Worm (Caenorhabditis elegans) whole organism, L1 larva: ENCODE data around the gene klf-1.

Source experiments
- C34B4.2 ChIP-seq: sonication (generic microtip); optimal IDR thresholded peaks from 2 replicates; lab custom pipeline; 2017; ENCODE audit warnings: mild to moderate bottlenecking, missing genetic modification characterization, missing compliant biosample characterization
- ceh-8 ChIP-seq: fragments of 200-800 bp; sonication (Bioruptor generic); optimal IDR thresholded peaks from 2 replicates; lab custom pipeline; 2018; ENCODE audit warnings: mild to moderate bottlenecking, missing genetic modification characterization, moderate library complexity, missing compliant biosample characterization
- ceh-82 ChIP-seq, 3 experiments: fragments of 150-350 bp in 1 of 3; sonication (generic microtip) in 2 of 3; optimal IDR thresholded peaks; 2 replicates each; lab custom pipeline; 2014 to 2017; ENCODE audit warnings: missing biosample characterization in 3 of 3, missing genetic modification characterization in 3 of 3
- ceh-90 ChIP-seq: sonication (generic microtip); optimal IDR thresholded peaks from 2 replicates; lab custom pipeline; 2016; ENCODE audit warnings: missing genetic modification characterization, missing compliant biosample characterization
- dpl-1 ChIP-seq, 3 experiments: fragments of 150-350 bp in 2 of 3; sonication (generic microtip) in 1 of 3; optimal IDR thresholded peaks; 2 replicates each; lab custom pipeline; 2014 to 2017; ENCODE audit warnings: missing biosample characterization in 3 of 3, missing genetic modification characterization in 3 of 3, missing genetic modification reagents in 3 of 3
- dsc-1 ChIP-seq: sonication (generic microtip); optimal IDR thresholded peaks from 2 replicates; lab custom pipeline; 2016; ENCODE audit warnings: mild to moderate bottlenecking, missing genetic modification characterization, missing compliant biosample characterization
- efl-1 ChIP-seq, 4 experiments: fragments of 150-350 bp; optimal IDR thresholded peaks in 3 of 4; peaks in 1 of 4; 1 replicate in 1 of 4; 2 replicates in 3 of 4; lab custom pipeline; 2014; ENCODE audit warnings: missing biosample characterization in 2 of 4, missing genetic modification characterization in 2 of 4, missing genetic modification reagents in 2 of 4
- fkh-10 ChIP-seq: sonication (generic microtip); optimal IDR thresholded peaks from 2 replicates; lab custom pipeline; 2017; ENCODE audit warnings: missing biosample characterization, missing genetic modification reagents, missing genetic modification characterization
- fkh-8 ChIP-seq: sonication (generic microtip); optimal IDR thresholded peaks from 2 replicates; lab custom pipeline; 2016; ENCODE audit warnings: mild to moderate bottlenecking, missing genetic modification characterization, missing compliant biosample characterization
- hlh-4 ChIP-seq: sonication (generic microtip); optimal IDR thresholded peaks from 2 replicates; lab custom pipeline; 2016; ENCODE audit warnings: mild to moderate bottlenecking, missing genetic modification characterization, missing compliant biosample characterization
- irx-1 ChIP-seq: sonication (generic microtip); optimal IDR thresholded peaks from 2 replicates; lab custom pipeline; 2016; ENCODE audit warnings: missing genetic modification characterization, missing compliant biosample characterization
- lin-14 ChIP-seq: fragments of 200-800 bp; sonication (Bioruptor generic); optimal IDR thresholded peaks from 2 replicates; lab custom pipeline; 2018; ENCODE audit warnings: mild to moderate bottlenecking, missing genetic modification characterization, moderate library complexity, missing compliant biosample characterization
- lin-15B ChIP-seq: fragments of 150-350 bp; sonication (generic microtip); optimal IDR thresholded peaks from 3 replicates; lab custom pipeline; 2014; ENCODE audit warnings: missing biosample characterization, missing genetic modification characterization
- lin-35 ChIP-seq, 2 experiments: fragments of 150-350 bp; optimal IDR thresholded peaks; 2 replicates each; lab custom pipeline; 2014; ENCODE audit warnings: missing biosample characterization in 2 of 2, missing genetic modification characterization in 2 of 2, missing genetic modification reagents in 2 of 2
- mab-9 ChIP-seq: fragments of 200-800 bp; sonication (Bioruptor generic); IDR thresholded peaks from 2 replicates; pipeline ENCODE4 v1.3.6; 2022; ENCODE audit warnings: missing genetic modification reagents, missing genetic modification characterization, missing compliant biosample characterization
- mef-2 ChIP-seq: fragments of 150-350 bp; optimal IDR thresholded peaks from 2 replicates; lab custom pipeline; 2014; ENCODE audit warnings: missing biosample characterization, missing genetic modification characterization
- nhr-12 ChIP-seq: sonication (generic microtip); optimal IDR thresholded peaks from 2 replicates; lab custom pipeline; 2017; ENCODE audit warnings: missing biosample characterization, missing genetic modification characterization
- nhr-20 ChIP-seq: sonication (generic microtip); optimal IDR thresholded peaks from 2 replicates; lab custom pipeline; 2016; ENCODE audit warnings: mild to moderate bottlenecking, missing genetic modification characterization, missing compliant biosample characterization
- nhr-85 ChIP-seq: sonication (generic microtip); peaks from one replicate; lab custom pipeline; 2016; ENCODE audit warnings: missing genetic modification characterization, inconsistent platforms, missing compliant biosample characterization
- pax-3 ChIP-seq: fragments of 200-800 bp; sonication (Bioruptor generic); optimal IDR thresholded peaks from 2 replicates; lab custom pipeline; 2018; ENCODE audit warnings: mild to moderate bottlenecking, missing genetic modification characterization, moderate library complexity, missing compliant biosample characterization
- unc-86 ChIP-seq: sonication (generic microtip); optimal IDR thresholded peaks from 2 replicates; lab custom pipeline; 2016; ENCODE audit warnings: missing genetic modification characterization, missing compliant biosample characterization
- xbp-1 ChIP-seq: sonication (generic microtip); optimal IDR thresholded peaks from 2 replicates; lab custom pipeline; 2016; ENCODE audit warnings: missing genetic modification characterization, missing compliant biosample characterization
- ztf-11 ChIP-seq, 2 experiments: sonication (generic microtip); optimal IDR thresholded peaks; 2 replicates each; lab custom pipeline; 2016 to 2017; ENCODE audit warnings: missing genetic modification characterization in 2 of 2, missing biosample characterization in 1 of 2, missing compliant biosample characterization in 1 of 2

The klf-1 gene

DNA sequence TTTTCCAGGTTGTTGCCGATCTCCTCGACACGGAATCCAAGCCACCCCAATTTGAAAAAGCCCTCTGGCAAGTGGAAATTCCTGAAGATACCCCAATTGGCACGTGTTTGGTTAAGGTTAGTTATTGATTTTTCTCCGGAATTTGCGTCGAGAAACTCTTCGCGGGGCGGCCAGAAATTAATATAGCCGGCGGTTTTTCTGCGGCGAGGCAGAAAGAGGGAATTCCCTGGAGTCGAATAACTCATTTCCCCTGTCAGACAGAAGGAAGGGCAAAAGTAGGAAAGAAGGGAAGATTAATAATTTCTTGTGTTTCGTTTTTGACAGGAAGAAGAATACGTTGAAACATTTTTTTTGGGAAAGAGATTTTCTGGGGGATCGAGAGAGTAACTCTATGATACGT lies 44.0 kb downstream of the klf-1 start:
- TF ChIP-seq pax-3 (tag; lab: Kevin White, UChicago) (no peak), nhr-85 (tag; lab: Kevin White, UChicago) (no peak), irx-1 (tag; lab: Kevin White, UChicago) (no peak), mef-2 (tag; lab: Kevin White, UChicago) (no peak), xbp-1 (tag; lab: Kevin White, UChicago) (no peak), C34B4.2 (tag; lab: Kevin White, UChicago) (no peak), lin-35 (GFP tag; optimal IDR thresholded peaks at IDR 0.05; lab: Kevin White, UChicago) (no peak), lin-15B (tag; lab: Kevin White, UChicago) (no peak), dpl-1 (GFP tag; optimal IDR thresholded peaks at IDR 0.05; lab: Kevin White, UChicago) (no peak), unc-86 (tag; lab: Kevin White, UChicago) (no peak), ztf-11 (tag; optimal IDR thresholded peaks at IDR 0.05; lab: Kevin White, UChicago) (no peak), nhr-12 (tag; lab: Kevin White, UChicago) (no peak), mab-9 (GFP tag; lab: Robert Waterston, UW) (no peak), fkh-10 (GFP tag; lab: Kevin White, UChicago) (no peak), ceh-8 (GFP tag; lab: Kevin White, UChicago) (no peak), ceh-90 (tag; lab: Kevin White, UChicago) (no peak), hlh-4 (tag; lab: Kevin White, UChicago) (no peak)
- TF ChIP-seq, all 84 proteins: peak for 0

DNA sequence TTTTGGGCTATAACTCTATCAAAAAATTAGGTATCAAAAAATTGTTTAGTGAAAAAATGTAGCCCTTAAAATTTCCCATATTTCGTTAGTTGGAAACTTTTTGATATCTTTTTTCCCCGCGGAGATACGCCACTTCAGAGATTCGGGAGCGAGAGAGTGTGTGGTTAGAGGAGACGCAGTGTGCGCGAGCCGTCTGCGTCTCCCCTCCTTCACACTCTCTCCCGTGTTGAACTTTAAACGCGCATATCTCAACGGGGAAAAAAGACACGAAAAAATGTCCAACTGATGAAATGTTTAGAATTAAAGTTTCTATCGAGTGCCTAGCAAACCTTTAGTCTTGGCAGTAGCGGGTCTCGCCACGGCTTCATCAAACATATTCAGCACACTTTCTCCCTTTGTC lies 45.7 kb downstream of the klf-1 start:
- no peak for TF ChIP-seq efl-1 (optimal IDR thresholded peaks at IDR 0.05; lab: Kevin White, UChicago)
- TF ChIP-seq efl-1 (GFP tag; optimal IDR thresholded peaks at IDR 0.05 in 1 of 2; lab: Kevin White, UChicago): peak in 1 of 2 experiments; percentile 88
- no peak for TF ChIP-seq nhr-20

DNA sequence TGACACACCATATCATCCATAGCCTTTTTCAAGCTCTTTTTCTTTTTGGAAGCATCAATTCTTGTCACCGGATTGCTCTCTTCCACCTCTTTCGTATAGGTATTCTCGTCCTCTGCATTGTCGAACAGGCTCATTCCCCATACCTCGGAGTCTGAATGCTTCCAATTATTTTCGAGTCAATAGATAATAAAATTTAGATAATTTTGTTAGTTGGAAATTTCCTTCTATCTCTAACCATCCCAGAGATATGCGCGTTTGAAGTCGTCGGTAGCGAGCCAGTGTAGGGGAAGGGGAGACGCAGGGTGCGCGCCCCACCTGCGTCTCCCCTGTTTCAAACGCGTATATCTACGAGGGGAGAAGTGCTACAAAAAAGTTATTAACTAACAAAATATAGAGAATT lies 46.2 kb downstream of the klf-1 start:
- TF ChIP-seq dsc-1 (tag; lab: Kevin White, UChicago): no peak
- peak; percentile 3 for TF ChIP-seq lin-14 (GFP tag; lab: Kevin White, UChicago)

- TF ChIP-seq efl-1 (optimal IDR thresholded peaks at IDR 0.05; lab: Kevin White, UChicago) (no peak), efl-1 (GFP tag; optimal IDR thresholded peaks at IDR 0.05 in 1 of 2; lab: Kevin White, UChicago) (peak in 1 of 2 experiments; percentile 37), ceh-82 (tag; optimal IDR thresholded peaks at IDR 0.05; lab: Kevin White, UChicago) (no peak)
These were observed 48.4 kb downstream of the klf-1 start, which contains the start of gene R10F2.4 for ce11 chrIII:2923012-2923411. Gene R10F2.4, minus strand, starts transcription at chrIII:2923112.

DNA sequence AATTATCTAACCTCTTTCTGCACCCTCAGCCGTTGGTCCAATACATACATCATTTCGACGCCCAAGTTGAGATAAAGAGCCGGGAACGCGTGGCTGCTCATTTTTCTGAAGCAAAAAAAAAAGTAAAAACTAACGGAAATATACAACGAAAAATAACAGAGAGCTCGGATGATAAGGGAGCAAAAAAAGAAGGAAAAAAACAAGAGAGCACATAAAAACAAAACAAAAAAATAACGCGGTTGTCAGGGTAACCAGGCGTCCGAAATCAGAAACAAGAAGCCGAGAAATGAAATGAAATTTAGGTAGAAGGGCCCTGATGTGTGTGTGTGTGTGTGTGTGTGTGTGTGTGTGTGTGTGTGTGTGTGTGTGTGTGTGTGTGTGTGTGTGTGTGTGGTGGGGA lies 50.0 kb downstream of the klf-1 start, which contains the start of gene R10F2.5:
Gene R10F2.5 (minus strand): TSS at position 101 of the 400 bp plus-strand sequence.
- TF ChIP-seq fkh-8 (tag; lab: Kevin White, UChicago) (peak; percentile 40), dsc-1 (tag; lab: Kevin White, UChicago) (no peak)
